Worm (Caenorhabditis elegans) whole organism, L4/young adult: ENCODE results near the gene ugt-11.

Experiments used
- W03F9.2 ChIP-seq: fragments of 150-350 bp; optimal IDR thresholded peaks from 2 replicates; lab custom pipeline; 2014; ENCODE audit warnings: missing biosample characterization, missing genetic modification characterization
- him-1 ChIP-seq: sonication (generic microtip); optimal IDR thresholded peaks from 2 replicates; lab custom pipeline; 2016; ENCODE audit warnings: missing genotype, missing genetic modification reagents, missing genetic modification characterization, missing compliant biosample characterization

DNA sequence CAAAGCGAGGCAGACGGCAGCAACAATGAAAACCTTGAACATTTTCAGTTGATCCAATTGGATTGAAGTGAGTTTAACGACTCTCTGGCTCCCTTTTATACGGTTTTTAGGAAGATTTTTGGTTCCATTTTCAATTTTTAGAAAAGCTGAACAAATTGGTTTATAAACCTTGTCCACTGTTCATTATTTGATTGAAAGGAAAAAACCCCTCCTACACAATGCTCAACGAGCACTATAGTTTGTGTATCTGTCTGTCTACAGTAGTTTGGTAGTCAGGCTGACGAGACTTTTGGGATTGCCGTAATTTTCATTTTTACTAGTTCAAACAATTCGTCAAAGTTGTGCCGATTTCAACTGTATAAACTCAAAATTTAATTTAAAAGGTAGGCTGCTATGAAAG lies 15.6 kb downstream of the ugt-11 start, which contains the start of gene T19H12.15:
- TF ChIP-seq him-1 (tag; lab: Kevin White, UChicago) = no peak
- TF ChIP-seq W03F9.2 (tag; lab: Kevin White, UChicago) = no peak
